Worm (Caenorhabditis elegans): Measurements from ENCODE around the gene F08B12.11.

DNA sequence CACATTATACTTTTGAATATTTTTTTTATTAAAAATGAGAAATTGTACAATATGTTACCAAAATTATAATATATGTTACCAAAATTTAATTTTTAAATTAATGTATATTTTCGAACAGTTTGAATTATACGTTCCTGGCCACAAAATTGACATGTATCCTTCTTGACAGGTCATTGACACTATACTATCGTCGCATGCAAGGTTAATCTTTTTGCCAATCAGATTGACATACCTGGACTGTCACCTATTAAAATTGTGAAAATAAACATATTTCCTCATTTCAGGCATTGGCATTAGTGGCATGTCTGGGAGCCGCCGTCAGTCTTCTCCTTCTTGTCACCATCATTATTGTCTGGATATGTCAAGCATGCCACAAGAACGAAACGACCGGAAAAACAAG is 14.8 kb upstream of the F08B12.11 start:
- no peak for TF ChIP-seq nhr-11 (tag; optimal IDR thresholded peaks at IDR 0.05)
- TF ChIP-seq egl-27 (tag; optimal IDR thresholded peaks at IDR 0.05): no peak
- TF ChIP-seq pqm-1 (tag; optimal IDR thresholded peaks at IDR 0.05): no peak
- no peak for TF ChIP-seq lin-39 (tag; optimal IDR thresholded peaks at IDR 0.05)
- TF ChIP-seq snpc-4 (tag; optimal IDR thresholded peaks at IDR 0.05): no peak
